Worm (Caenorhabditis elegans) whole organism, L4 larva: Measurements from ENCODE around the gene tsp-6.

Experiments used
- F10B5.3 ChIP-seq: sonication (generic microtip); optimal IDR thresholded peaks from 2 replicates; lab custom pipeline; 2016; ENCODE audit warnings: mild to moderate bottlenecking, missing genetic modification characterization, missing compliant biosample characterization
- F37D6.2 ChIP-seq: sonication (generic microtip); optimal IDR thresholded peaks from 2 replicates; lab custom pipeline; 2016; ENCODE audit warnings: mild to moderate bottlenecking, missing genetic modification characterization, missing compliant biosample characterization
- R02D3.7 ChIP-seq: fragments of 150-350 bp; sonication (generic microtip); optimal IDR thresholded peaks from 3 replicates; lab custom pipeline; 2014; ENCODE audit warnings: missing biosample characterization, missing genetic modification characterization
- Y105C5A.15 ChIP-seq: fragments of 200-800 bp; sonication (Bioruptor generic); IDR thresholded peaks from 2 replicates; pipeline ENCODE4 v1.3.6; 2022; ENCODE audit warnings: missing genetic modification characterization, missing compliant biosample characterization
- Y5F2A.4 ChIP-seq: fragments of 200-800 bp; sonication (Bioruptor generic); optimal IDR thresholded peaks from 2 replicates; lab custom pipeline; 2018; ENCODE audit warnings: mild to moderate bottlenecking, missing genetic modification characterization, missing compliant biosample characterization
- Y75B8A.6 ChIP-seq: fragments of 200-800 bp; sonication (Bioruptor generic); IDR thresholded peaks from 2 replicates; pipeline ENCODE4 v1.3.6; 2022; ENCODE audit warnings: missing genetic modification reagents, missing genetic modification characterization, missing compliant biosample characterization
- ZK337.2 ChIP-seq: fragments of 200-800 bp; sonication (Bioruptor generic); IDR thresholded peaks from 2 replicates; pipeline ENCODE4 v1.3.6; 2022; ENCODE audit warnings: missing genetic modification reagents, missing genetic modification characterization, missing compliant biosample characterization
- ZK546.5 ChIP-seq, 2 experiments: sonication (generic microtip); optimal IDR thresholded peaks; 2 replicates each; lab custom pipeline; 2017; ENCODE audit warnings: missing biosample characterization in 2 of 2, missing genetic modification characterization in 2 of 2
- aly-2 ChIP-seq: sonication (generic microtip); optimal IDR thresholded peaks from 2 replicates; lab custom pipeline; 2018; ENCODE audit warnings: missing biosample characterization, missing genetic modification characterization
- attf-4 ChIP-seq: sonication (generic microtip); optimal IDR thresholded peaks from 3 replicates; lab custom pipeline; 2017; ENCODE audit warnings: missing biosample characterization, missing genetic modification characterization
- ceh-32 ChIP-seq: sonication (generic microtip); optimal IDR thresholded peaks from 2 replicates; lab custom pipeline; 2016; ENCODE audit warnings: mild to moderate bottlenecking, missing genetic modification characterization, missing compliant biosample characterization; ENCODE audit not compliant: poor library complexity
- ceh-62 ChIP-seq: sonication (generic microtip); optimal IDR thresholded peaks from 2 replicates; lab custom pipeline; 2017; ENCODE audit warnings: missing biosample characterization, missing genetic modification characterization
- ceh-82 ChIP-seq: sonication (generic microtip); optimal IDR thresholded peaks from 2 replicates; lab custom pipeline; 2017; ENCODE audit warnings: missing biosample characterization, missing genetic modification characterization
- ces-1 ChIP-seq: fragments of 150-350 bp; sonication (generic microtip); optimal IDR thresholded peaks from 4 replicates; lab custom pipeline; 2014; ENCODE audit warnings: missing biosample characterization, missing genetic modification reagents, missing genetic modification characterization
- cey-2 ChIP-seq: sonication (generic microtip); optimal IDR thresholded peaks from 3 replicates; lab custom pipeline; 2017; ENCODE audit warnings: missing genetic modification characterization, mild to moderate bottlenecking, missing compliant biosample characterization, antibody characterized with exemption, borderline replicate concordance; ENCODE audit not compliant: insufficient read depth
- ctbp-1 ChIP-seq: fragments of 200-800 bp; sonication (Bioruptor generic); IDR thresholded peaks from 2 replicates; pipeline ENCODE4 v1.3.6; 2022; ENCODE audit warnings: missing genetic modification reagents, missing genetic modification characterization, missing compliant biosample characterization
- daf-12 ChIP-seq: fragments of 150-350 bp; optimal IDR thresholded peaks from 2 replicates; lab custom pipeline; 2014; ENCODE audit warnings: missing biosample characterization, missing genetic modification reagents, missing genetic modification characterization
- daf-16 ChIP-seq, 3 experiments: sonication (generic microtip); optimal IDR thresholded peaks; 2 replicates each; lab custom pipeline; 2016 to 2017; ENCODE audit warnings: missing genetic modification characterization in 3 of 3, missing genetic modification reagents in 3 of 3, mild to moderate bottlenecking in 2 of 3, missing compliant biosample characterization in 2 of 3, missing biosample characterization in 1 of 3, moderate library complexity in 1 of 3
- daf-19 ChIP-seq: fragments of 200-800 bp; sonication (Bioruptor generic); conservative IDR thresholded peaks from 2 replicates; pipeline ENCODE4 v1.3.6; 2022; ENCODE audit warnings: missing genetic modification characterization, missing compliant biosample characterization
- dmd-6 ChIP-seq: fragments of 200-800 bp; sonication (Bioruptor generic); IDR thresholded peaks from 2 replicates; pipeline ENCODE4 v1.3.6; 2022; ENCODE audit warnings: missing genetic modification reagents, missing genetic modification characterization, missing compliant biosample characterization
- dmd-9 ChIP-seq: fragments of 200-800 bp; sonication (Bioruptor generic); IDR thresholded peaks from 2 replicates; pipeline ENCODE4 v1.3.6; 2022; ENCODE audit warnings: missing genetic modification reagents, missing genetic modification characterization, missing compliant biosample characterization
- egl-27 ChIP-seq: sonication (generic microtip); optimal IDR thresholded peaks from 3 replicates; lab custom pipeline; 2017; ENCODE audit warnings: missing biosample characterization, missing genetic modification reagents, missing genetic modification characterization
- hlh-11 ChIP-seq: fragments of 200-800 bp; sonication (Bioruptor generic); optimal IDR thresholded peaks from 2 replicates; lab custom pipeline; 2018; ENCODE audit warnings: mild to moderate bottlenecking, missing genetic modification characterization, missing compliant biosample characterization
- lin-13 ChIP-seq: fragments of 150-350 bp; optimal IDR thresholded peaks from 2 replicates; lab custom pipeline; 2014; ENCODE audit warnings: missing biosample characterization, missing genetic modification reagents, missing genetic modification characterization
- lin-38 ChIP-seq: fragments of 200-800 bp; sonication (Bioruptor generic); IDR thresholded peaks from 2 replicates; pipeline ENCODE4 v1.3.6; 2022; ENCODE audit warnings: missing genetic modification reagents, missing genetic modification characterization, missing compliant biosample characterization
- lin-39 ChIP-seq: fragments of 150-350 bp; optimal IDR thresholded peaks from 2 replicates; lab custom pipeline; 2014; ENCODE audit warnings: missing biosample characterization, missing genetic modification reagents, missing genetic modification characterization
- mxl-2 ChIP-seq: fragments of 200-800 bp; sonication (Bioruptor generic); conservative IDR thresholded peaks from 2 replicates; pipeline ENCODE4 v1.3.6; 2022; ENCODE audit warnings: missing genetic modification reagents, missing genetic modification characterization, missing compliant biosample characterization
- nhr-102 ChIP-seq: sonication (generic microtip); optimal IDR thresholded peaks from 2 replicates; lab custom pipeline; 2016; ENCODE audit warnings: mild to moderate bottlenecking, missing genetic modification characterization, moderate library complexity, missing compliant biosample characterization
- nhr-237 ChIP-seq: sonication (generic microtip); optimal IDR thresholded peaks from 2 replicates; lab custom pipeline; 2017; ENCODE audit warnings: missing biosample characterization, missing genetic modification characterization
- nhr-25 ChIP-seq: sonication (generic microtip); optimal IDR thresholded peaks from 2 replicates; lab custom pipeline; 2017; ENCODE audit warnings: missing genetic modification characterization, mild to moderate bottlenecking, missing compliant biosample characterization, antibody characterized with exemption, moderate library complexity, borderline replicate concordance; ENCODE audit not compliant: insufficient read depth
- nhr-41 ChIP-seq: fragments of 200-800 bp; sonication (Bioruptor generic); IDR thresholded peaks from 2 replicates; pipeline ENCODE4 v1.3.6; 2022; ENCODE audit warnings: missing genetic modification reagents, missing genetic modification characterization, missing compliant biosample characterization
- nhr-76 ChIP-seq: fragments of 150-350 bp; optimal IDR thresholded peaks from 2 replicates; lab custom pipeline; 2014; ENCODE audit warnings: missing biosample characterization, missing genetic modification characterization
- php-3 ChIP-seq: fragments of 200-800 bp; sonication (Bioruptor generic); IDR thresholded peaks from 2 replicates; pipeline ENCODE4 v1.3.6; 2022; ENCODE audit warnings: missing genetic modification reagents, missing genetic modification characterization, missing compliant biosample characterization
- pqm-1 ChIP-seq: sonication (generic microtip); optimal IDR thresholded peaks from 2 replicates; lab custom pipeline; 2017; ENCODE audit warnings: missing biosample characterization, missing genetic modification characterization
- rbr-2 ChIP-seq: sonication (generic microtip); optimal IDR thresholded peaks from 2 replicates; lab custom pipeline; 2016; ENCODE audit warnings: missing genotype, missing genetic modification characterization, missing compliant biosample characterization
- set-16 ChIP-seq: fragments of 200-800 bp; sonication (Bioruptor generic); IDR thresholded peaks from 2 replicates; pipeline ENCODE4 v1.3.6; 2022; ENCODE audit warnings: missing genetic modification reagents, missing genetic modification characterization, missing compliant biosample characterization
- spr-1 ChIP-seq: sonication (generic microtip); optimal IDR thresholded peaks from 2 replicates; lab custom pipeline; 2016; ENCODE audit warnings: mild to moderate bottlenecking, missing genetic modification characterization, missing compliant biosample characterization
- tra-1 ChIP-seq: fragments of 200-800 bp; sonication (Bioruptor generic); IDR thresholded peaks from 2 replicates; pipeline ENCODE4 v1.3.6; 2022; ENCODE audit warnings: missing genetic modification reagents, missing genetic modification characterization, missing compliant biosample characterization
- unc-62 ChIP-seq, 3 experiments: fragments of 150-350 bp in 1 of 3; sonication (generic microtip); optimal IDR thresholded peaks in 2 of 3; peaks in 1 of 3; 1 replicate in 1 of 3; 2 replicates in 2 of 3; lab custom pipeline; 2014 to 2017; ENCODE audit warnings: missing biosample characterization in 3 of 3, missing genetic modification characterization in 3 of 3, missing genetic modification reagents in 3 of 3, missing genotype in 1 of 3
- vab-7 ChIP-seq: fragments of 200-800 bp; sonication (Bioruptor generic); IDR thresholded peaks from 2 replicates; pipeline ENCODE4 v1.3.6; 2022; ENCODE audit warnings: missing genetic modification reagents, missing genetic modification characterization, missing compliant biosample characterization
- zag-1 ChIP-seq: fragments of 150-350 bp; optimal IDR thresholded peaks from 2 replicates; lab custom pipeline; 2014; ENCODE audit warnings: missing biosample characterization, missing genetic modification characterization
- zfp-3 ChIP-seq: fragments of 200-800 bp; sonication (Bioruptor generic); conservative IDR thresholded peaks from 2 replicates; pipeline ENCODE4 v1.3.6; 2022; ENCODE audit warnings: missing genetic modification reagents, missing genetic modification characterization, missing compliant biosample characterization
- zip-11 ChIP-seq: fragments of 200-800 bp; sonication (Bioruptor generic); IDR thresholded peaks from 2 replicates; pipeline ENCODE4 v1.3.6; 2022; ENCODE audit warnings: missing genetic modification characterization, missing compliant biosample characterization
- zip-2 ChIP-seq: fragments of 150-350 bp; optimal IDR thresholded peaks from 2 replicates; lab custom pipeline; 2014; ENCODE audit warnings: missing biosample characterization, missing genetic modification characterization

Gene tsp-6

DNA sequence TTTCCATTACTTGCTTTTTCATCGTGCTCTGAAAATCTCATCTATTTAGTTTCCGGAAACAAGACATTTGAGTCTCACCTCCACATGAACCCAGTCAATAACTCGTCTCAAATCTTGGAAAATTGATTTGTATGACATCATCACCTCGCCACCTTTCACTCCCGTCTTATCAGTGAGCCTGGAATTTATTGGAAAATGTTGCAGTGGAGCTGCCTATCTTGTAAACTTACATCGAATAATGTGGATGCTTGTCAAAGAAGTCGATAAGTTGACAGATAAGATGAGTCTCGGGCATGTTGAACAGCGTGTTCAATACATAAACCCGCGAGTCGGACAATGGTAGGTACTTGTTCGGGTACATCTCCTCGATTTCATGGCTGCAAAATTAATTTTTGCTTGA lies 16.5 kb downstream of the tsp-6 start (continued):
- no peak for TF ChIP-seq mxl-2 (GFP tag; lab: Robert Waterston, UW)
- no peak for TF ChIP-seq ceh-62 (tag; lab: Kevin White, UChicago)
- no peak for TF ChIP-seq vab-7 (GFP tag; lab: Robert Waterston, UW)
- TF ChIP-seq cey-2: no peak
- no peak for TF ChIP-seq zip-2 (tag; lab: Kevin White, UChicago)
- TF ChIP-seq spr-1: no peak
- no peak for TF ChIP-seq lin-38
- TF ChIP-seq unc-62 (GFP tag; optimal IDR thresholded peaks at IDR 0.05 in 1 of 2; lab: Kevin White, UChicago): peak in 1 of 2 experiments; percentile 0
- TF ChIP-seq unc-62 (tag; optimal IDR thresholded peaks at IDR 0.05; lab: Kevin White, UChicago): no peak
- no peak for TF ChIP-seq ZK546.5 (tag; optimal IDR thresholded peaks at IDR 0.05; lab: Kevin White, UChicago)
- peak; percentile 71 for TF ChIP-seq php-3 (GFP tag; lab: Robert Waterston, UW)
- peak; percentile 61 for TF ChIP-seq hlh-11 (tag; lab: Kevin White, UChicago)
- TF ChIP-seq set-16 (GFP tag; lab: Robert Waterston, UW): no peak
- no peak for TF ChIP-seq attf-4 (tag; lab: Kevin White, UChicago)
- no peak for TF ChIP-seq F10B5.3 (tag; lab: Kevin White, UChicago)
- no peak for TF ChIP-seq Y5F2A.4
- TF ChIP-seq rbr-2 (tag; lab: Kevin White, UChicago): no peak
- TF ChIP-seq aly-2 (tag; lab: Kevin White, UChicago): no peak
- TF ChIP-seq pqm-1: peak; percentile 79
- no peak for TF ChIP-seq daf-12 (tag; lab: Kevin White, UChicago)
- no peak for TF ChIP-seq zag-1 (tag; lab: Kevin White, UChicago)
- no peak for TF ChIP-seq ZK337.2 (GFP tag; lab: Robert Waterston, UW)
- no peak for TF ChIP-seq nhr-237 (tag; lab: Kevin White, UChicago)
- no peak for TF ChIP-seq nhr-25 (tag; lab: Kevin White, UChicago)
- no peak for TF ChIP-seq nhr-102 (tag; lab: Kevin White, UChicago)
- no peak for TF ChIP-seq dmd-9 (GFP tag; lab: Robert Waterston, UW)
- TF ChIP-seq ces-1: no peak
- TF ChIP-seq ceh-32 (tag; lab: Kevin White, UChicago): no peak
- no peak for TF ChIP-seq lin-39 (tag; lab: Kevin White, UChicago)
- no peak for TF ChIP-seq nhr-76
- peak; percentile 87 for TF ChIP-seq dmd-6 (GFP tag; lab: Robert Waterston, UW)
- TF ChIP-seq nhr-41 (GFP tag; lab: Robert Waterston, UW): no peak
- no peak for TF ChIP-seq Y75B8A.6 (GFP tag; lab: Robert Waterston, UW)
- no peak for TF ChIP-seq daf-19 (GFP tag; lab: Robert Waterston, UW)
- no peak for TF ChIP-seq zfp-3 (GFP tag; lab: Robert Waterston, UW)
- no peak for TF ChIP-seq lin-13 (GFP tag; lab: Kevin White, UChicago)
- TF ChIP-seq daf-16 (GFP tag; optimal IDR thresholded peaks at IDR 0.05; lab: Kevin White, UChicago): no peak
- peak; percentile 59 for TF ChIP-seq daf-16 (tag; optimal IDR thresholded peaks at IDR 0.05; lab: Kevin White, UChicago)
- TF ChIP-seq egl-27 (tag; lab: Kevin White, UChicago): no peak
- no peak for TF ChIP-seq R02D3.7 (tag; lab: Kevin White, UChicago)
- TF ChIP-seq ceh-82: no peak
- no peak for TF ChIP-seq ctbp-1 (GFP tag; lab: Robert Waterston, UW)
- no peak for TF ChIP-seq zip-11 (GFP tag; lab: Robert Waterston, UW)
- TF ChIP-seq Y105C5A.15 (GFP tag; lab: Robert Waterston, UW): no peak
- peak; percentile 78; the same call in 1 of the 2 replicates for TF ChIP-seq tra-1 (GFP tag; lab: Robert Waterston, UW)
- no peak for TF ChIP-seq F37D6.2
